Fruit fly (Drosophila melanogaster) whole organism, embryonic: ENCODE measurements around the gene Awh.

Experiments used
- Abd-B ChIP-seq: fragments of 200-800 bp; sonication (Bioruptor generic); optimal IDR thresholded peaks from 2 replicates; lab custom pipeline; 2018; ENCODE audit warnings: missing biosample characterization, mild to moderate bottlenecking, missing genetic modification characterization, moderate library complexity
- Asciz ChIP-seq: fragments of 200-800 bp; sonication (Bioruptor generic); optimal IDR thresholded peaks from 2 replicates; lab custom pipeline; 2017; ENCODE audit warnings: missing biosample characterization, mild to moderate bottlenecking, missing genetic modification characterization, missing genetic modification reagents
- Atf3 ChIP-seq: fragments of 200-800 bp; sonication (Bioruptor generic); optimal IDR thresholded peaks from 3 replicates; lab custom pipeline; 2016; ENCODE audit warnings: missing biosample characterization, missing genetic modification characterization
- Atf6 ChIP-seq: fragments of 200-800 bp; sonication (Bioruptor generic); IDR thresholded peaks from 2 replicates; pipeline ENCODE4 v1.3.6; 2022; ENCODE audit warnings: missing biosample characterization, missing genetic modification characterization
- Bdp1 ChIP-seq: fragments of 200-800 bp; sonication (Bioruptor generic); optimal IDR thresholded peaks from 3 replicates; lab custom pipeline; 2016; ENCODE audit warnings: missing biosample characterization, missing genetic modification characterization
- CG11695 ChIP-seq: fragments of 200-800 bp; sonication (Bioruptor generic); IDR thresholded peaks from 3 replicates; pipeline ENCODE4 v1.3.6; 2022; ENCODE audit warnings: missing biosample characterization, missing genetic modification characterization
- CG12219 ChIP-seq: fragments of 200-800 bp; sonication (Bioruptor generic); optimal IDR thresholded peaks from 3 replicates; lab custom pipeline; 2018; ENCODE audit warnings: missing biosample characterization, mild to moderate bottlenecking, missing genetic modification characterization
- CG12659 ChIP-seq: fragments of 200-800 bp; sonication (Bioruptor generic); optimal IDR thresholded peaks from 3 replicates; lab custom pipeline; 2017; ENCODE audit warnings: mild to moderate bottlenecking, missing biosample characterization, missing genetic modification reagents, missing genetic modification characterization
- CG13123 ChIP-seq: fragments of 200-800 bp; sonication (Bioruptor generic); optimal IDR thresholded peaks from 2 replicates; lab custom pipeline; 2016; ENCODE audit warnings: missing biosample characterization, missing genetic modification characterization
- CG14710 ChIP-seq: fragments of 200-800 bp; sonication (Bioruptor generic); optimal IDR thresholded peaks from 3 replicates; lab custom pipeline; 2019; ENCODE audit warnings: missing biosample characterization, mild to moderate bottlenecking, missing genetic modification characterization, moderate library complexity
- CG15601 ChIP-seq: fragments of 200-800 bp; sonication (Bioruptor generic); optimal IDR thresholded peaks from 3 replicates; lab custom pipeline; 2019; ENCODE audit warnings: missing biosample characterization, mild to moderate bottlenecking, missing genetic modification characterization, moderate library complexity
- CG17328 ChIP-seq: fragments of 200-800 bp; sonication (Bioruptor generic); IDR thresholded peaks from 2 replicates; pipeline ENCODE4 v1.3.6; 2022; ENCODE audit warnings: missing biosample characterization, missing genetic modification characterization
- CG17385 ChIP-seq: fragments of 200-800 bp; sonication (Bioruptor generic); optimal IDR thresholded peaks from 3 replicates; lab custom pipeline; 2018; ENCODE audit warnings: missing biosample characterization, mild to moderate bottlenecking, missing genetic modification characterization
- CG18764 ChIP-seq: fragments of 200-800 bp; sonication (Bioruptor generic); optimal IDR thresholded peaks from 3 replicates; lab custom pipeline; 2016; ENCODE audit warnings: missing biosample characterization, missing genetic modification characterization
- CG2202 ChIP-seq: fragments of 200-800 bp; sonication (Bioruptor generic); optimal IDR thresholded peaks from 2 replicates; lab custom pipeline; 2018; ENCODE audit warnings: missing biosample characterization, mild to moderate bottlenecking, missing genetic modification characterization
- CG2678 ChIP-seq: fragments of 200-800 bp; sonication (Bioruptor generic); optimal IDR thresholded peaks from 3 replicates; lab custom pipeline; 2019; ENCODE audit warnings: missing biosample characterization, mild to moderate bottlenecking, missing genetic modification characterization, moderate library complexity
- CG31365 ChIP-seq: fragments of 200-800 bp; sonication (Bioruptor generic); optimal IDR thresholded peaks from 2 replicates; lab custom pipeline; 2018; ENCODE audit warnings: missing biosample characterization, mild to moderate bottlenecking, missing genetic modification characterization
- CG31388 ChIP-seq: fragments of 200-800 bp; sonication (Bioruptor generic); optimal IDR thresholded peaks from 2 replicates; lab custom pipeline; 2016; ENCODE audit warnings: missing biosample characterization, missing genetic modification characterization
- CG31441 ChIP-seq: fragments of 200-800 bp; sonication (Bioruptor generic); IDR thresholded peaks from 2 replicates; pipeline ENCODE4 v1.3.6; 2022; ENCODE audit warnings: missing biosample characterization, missing genetic modification characterization
- CG32772 ChIP-seq: fragments of 200-800 bp; sonication (Bioruptor generic); IDR thresholded peaks from 2 replicates; pipeline ENCODE4 v1.3.6; 2022; ENCODE audit warnings: missing biosample characterization, missing genetic modification characterization
- CG34422 ChIP-seq: fragments of 200-800 bp; sonication (Bioruptor generic); IDR thresholded peaks from 3 replicates; pipeline ENCODE4 v1.3.6; 2022; ENCODE audit warnings: missing biosample characterization, missing genetic modification characterization
- CG5953 ChIP-seq: fragments of 200-800 bp; sonication (Bioruptor generic); IDR thresholded peaks from 2 replicates; pipeline ENCODE4 v1.3.6; 2022; ENCODE audit warnings: missing biosample characterization, missing genetic modification characterization
- CG7556 ChIP-seq: fragments of 200-800 bp; sonication (Bioruptor generic); optimal IDR thresholded peaks from 2 replicates; lab custom pipeline; 2017; ENCODE audit warnings: missing biosample characterization, mild to moderate bottlenecking, missing genetic modification characterization
- Med ChIP-seq: fragments of 200-800 bp; sonication (Bioruptor generic); peaks from one replicate; lab custom pipeline; 2016; ENCODE audit warnings: missing biosample characterization, missing genetic modification characterization, mild to moderate bottlenecking, inconsistent platforms, moderate library complexity
- Poxn ChIP-seq: fragments of 200-800 bp; sonication (Bioruptor generic); IDR thresholded peaks from 2 replicates; pipeline ENCODE4 v1.3.6; 2022; ENCODE audit warnings: missing biosample characterization, missing genetic modification characterization
- Rx ChIP-seq: fragments of 200-800 bp; sonication (Bioruptor generic); IDR thresholded peaks from 2 replicates; pipeline ENCODE4 v1.3.6; 2022; ENCODE audit warnings: missing biosample characterization, missing genetic modification characterization
- Scr ChIP-seq: fragments of 200-800 bp; sonication (Bioruptor generic); IDR thresholded peaks from 2 replicates; pipeline ENCODE4 v1.3.6; 2022; ENCODE audit warnings: missing biosample characterization, missing genetic modification characterization; ENCODE audit not compliant: partially characterized antibody
- Six4 ChIP-seq: fragments of 200-800 bp; sonication (Bioruptor generic); optimal IDR thresholded peaks from 2 replicates; lab custom pipeline; 2016; ENCODE audit warnings: missing biosample characterization, missing genetic modification characterization
- ap ChIP-seq: fragments of 200-800 bp; sonication (Bioruptor generic); IDR thresholded peaks from 2 replicates; pipeline ENCODE4 v1.3.6; 2022; ENCODE audit warnings: missing biosample characterization, missing genetic modification characterization
- bsh ChIP-seq, 2 experiments: fragments of 200-800 bp; sonication (Bioruptor generic); optimal IDR thresholded peaks; 2 replicates each; lab custom pipeline; 2017 to 2018; ENCODE audit warnings: mild to moderate bottlenecking in 2 of 2, missing biosample characterization in 2 of 2, missing genetic modification characterization in 2 of 2, moderate library complexity in 1 of 2
- chinmo ChIP-seq: fragments of 200-800 bp; sonication (Bioruptor generic); IDR thresholded peaks from 4 replicates; pipeline ENCODE4 v1.3.6; 2022; ENCODE audit warnings: missing biosample characterization, missing genetic modification characterization; ENCODE audit not compliant: partially characterized antibody
- chm ChIP-seq: fragments of 200-800 bp; sonication (Bioruptor generic); IDR thresholded peaks from 2 replicates; pipeline ENCODE4 v1.3.6; 2022; ENCODE audit warnings: missing biosample characterization, missing genetic modification characterization
- cwo ChIP-seq: fragments of 200-800 bp; sonication (Bioruptor generic); optimal IDR thresholded peaks from 3 replicates; lab custom pipeline; 2017; ENCODE audit warnings: missing biosample characterization, missing genetic modification characterization, mild to moderate bottlenecking, moderate library complexity, missing genetic modification reagents
- dmrt99B ChIP-seq: fragments of 200-800 bp; sonication (Bioruptor generic); optimal IDR thresholded peaks from 2 replicates; lab custom pipeline; 2018; ENCODE audit warnings: missing biosample characterization, mild to moderate bottlenecking, missing genetic modification characterization, moderate library complexity
- emc ChIP-seq: fragments of 200-800 bp; sonication (Bioruptor generic); optimal IDR thresholded peaks from 2 replicates; lab custom pipeline; 2016; ENCODE audit warnings: missing biosample characterization, missing genetic modification characterization
- esg ChIP-seq: fragments of 200-800 bp; sonication (Bioruptor generic); conservative IDR thresholded peaks from 2 replicates; pipeline ENCODE4 v1.3.6; 2022; ENCODE audit warnings: missing biosample characterization, missing genetic modification characterization
- fd102C ChIP-seq: fragments of 200-800 bp; sonication (Bioruptor generic); optimal IDR thresholded peaks from 2 replicates; lab custom pipeline; 2018; ENCODE audit warnings: missing biosample characterization, mild to moderate bottlenecking, missing genetic modification characterization, moderate library complexity
- gt ChIP-seq: fragments of 200-800 bp; sonication (Bioruptor generic); IDR thresholded peaks from 2 replicates; pipeline ENCODE4 v1.3.6; 2022; ENCODE audit warnings: missing biosample characterization, missing genetic modification characterization
- nmo ChIP-seq: fragments of 200-800 bp; sonication (Bioruptor generic); optimal IDR thresholded peaks from 2 replicates; lab custom pipeline; 2018; ENCODE audit warnings: missing biosample characterization, mild to moderate bottlenecking, missing genetic modification characterization, moderate library complexity
- p53 ChIP-seq: fragments of 200-800 bp; sonication (Bioruptor generic); optimal IDR thresholded peaks from 2 replicates; lab custom pipeline; 2016; ENCODE audit warnings: missing biosample characterization, missing genetic modification characterization
- ro ChIP-seq: fragments of 200-800 bp; sonication (Bioruptor generic); IDR thresholded peaks from 2 replicates; pipeline ENCODE4 v1.3.6; 2022; ENCODE audit warnings: missing biosample characterization, missing genetic modification characterization
- tna ChIP-seq: fragments of 200-800 bp; sonication (Bioruptor generic); IDR thresholded peaks from 2 replicates; pipeline ENCODE4 v1.3.6; 2022; ENCODE audit warnings: missing biosample characterization, missing genetic modification characterization; ENCODE audit not compliant: partially characterized antibody
- tup ChIP-seq: fragments of 200-800 bp; sonication (Bioruptor generic); optimal IDR thresholded peaks from 2 replicates; lab custom pipeline; 2016; ENCODE audit warnings: missing biosample characterization, mild to moderate bottlenecking, missing genetic modification characterization, moderate library complexity
- zfh1 ChIP-seq: fragments of 200-800 bp; sonication (Bioruptor generic); IDR thresholded peaks from 3 replicates; pipeline ENCODE4 v1.3.6; 2022; ENCODE audit warnings: missing biosample characterization, missing genetic modification characterization

The Awh gene

DNA sequence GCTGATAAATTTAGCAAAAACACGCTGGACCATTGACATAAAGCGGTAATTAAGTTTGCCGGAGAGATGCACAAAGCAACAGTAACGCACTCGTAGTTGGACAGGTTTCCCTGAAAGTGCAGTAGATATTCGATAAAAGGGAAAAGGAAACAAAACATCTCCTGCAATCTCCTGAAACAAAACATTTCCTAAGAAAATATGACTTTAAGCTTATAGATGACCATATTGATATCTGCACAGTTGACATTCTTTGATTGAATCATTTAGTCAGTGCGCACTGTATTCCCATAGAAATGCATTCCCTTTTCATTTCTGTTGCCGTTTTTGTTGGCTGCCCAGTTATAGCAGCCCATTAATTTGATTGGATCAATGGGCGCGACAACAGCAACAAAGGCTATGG, 6.8 kb downstream of the Awh start (continued):
- peak; percentile 32 for TF ChIP-seq fd102C (GFP tag; lab: Kevin White, UChicago)
- TF ChIP-seq CG31441 (GFP tag; lab: Robert Waterston, UW), result peak; percentile 34; the same call in 1 of the 2 replicates
- peak; percentile 38; the same call in 1 of the 2 replicates for TF ChIP-seq chm (GFP tag; lab: Robert Waterston, UW)
- peak; percentile 21 for TF ChIP-seq Atf3 (GFP tag; lab: Kevin White, UChicago)
- peak; percentile 6 for TF ChIP-seq Abd-B (GFP tag; lab: Kevin White, UChicago)
- no peak for TF ChIP-seq cwo (GFP tag; lab: Kevin White, UChicago)
- peak; percentile 42 to 85 for TF ChIP-seq bsh (GFP tag; optimal IDR thresholded peaks at IDR 0.05; lab: Kevin White, UChicago)
- TF ChIP-seq CG12659 (GFP tag; lab: Kevin White, UChicago), result peak; percentile 30
- TF ChIP-seq p53 (GFP tag; lab: Kevin White, UChicago), result no peak
- peak; percentile 49; the same call in 1 of the 2 replicates for TF ChIP-seq Rx (GFP tag; lab: Robert Waterston, UW)
- TF ChIP-seq tna, result no peak
- TF ChIP-seq Atf6 (GFP tag; lab: Robert Waterston, UW), result no peak
- no peak for TF ChIP-seq CG32772 (GFP tag; lab: Robert Waterston, UW)
- no peak for TF ChIP-seq Bdp1 (GFP tag; lab: Kevin White, UChicago)
- TF ChIP-seq nmo, result peak; percentile 74
- peak; percentile 22 for TF ChIP-seq CG7556 (GFP tag; lab: Kevin White, UChicago)
- TF ChIP-seq CG13123 (GFP tag; lab: Kevin White, UChicago), result peak; percentile 10
- TF ChIP-seq CG17328, result peak; percentile 73
- TF ChIP-seq ap (GFP tag; lab: Robert Waterston, UW), result peak; percentile 50
- TF ChIP-seq CG18764 (GFP tag; lab: Kevin White, UChicago), result no peak
- peak; percentile 92 for TF ChIP-seq Med
- peak; percentile 46 for TF ChIP-seq CG2202 (tag; lab: Kevin White, UChicago)
- TF ChIP-seq Six4 (GFP tag; lab: Kevin White, UChicago), result no peak
- no peak for TF ChIP-seq emc (GFP tag; lab: Kevin White, UChicago)
- TF ChIP-seq CG17385 (GFP tag; lab: Kevin White, UChicago), result peak; percentile 46
- TF ChIP-seq Poxn (GFP tag; lab: Robert Waterston, UW), result no peak
- TF ChIP-seq tup (GFP tag; lab: Kevin White, UChicago), result peak; percentile 42
- TF ChIP-seq Scr, result no peak
- peak; percentile 56 for TF ChIP-seq CG15601 (tag; lab: Kevin White, UChicago)
- TF ChIP-seq CG34422 (GFP tag; lab: Robert Waterston, UW), result peak; percentile 13; the same call in 2 of the 3 replicates
- TF ChIP-seq CG31388 (GFP tag; lab: Kevin White, UChicago), result no peak
- peak; percentile 30; the same call in 1 of the 2 replicates for TF ChIP-seq ro (GFP tag; lab: Robert Waterston, UW)
- 0 out of 2 replicates have a peak, but pooled peaks have one; percentile 23 for TF ChIP-seq gt (GFP tag; lab: Robert Waterston, UW)
- TF ChIP-seq CG12219 (GFP tag; lab: Kevin White, UChicago), result peak; percentile 71
- TF ChIP-seq CG11695 (GFP tag; lab: Robert Waterston, UW), result no peak
- no peak for TF ChIP-seq chinmo
- peak; percentile 80 for TF ChIP-seq zfh1
- peak; percentile 58 for TF ChIP-seq esg (GFP tag; lab: Robert Waterston, UW)
- peak; percentile 34 for TF ChIP-seq CG2678 (tag; lab: Kevin White, UChicago)
- no peak for TF ChIP-seq Asciz (GFP tag; lab: Kevin White, UChicago)
- peak; percentile 21 for TF ChIP-seq CG14710 (tag; lab: Kevin White, UChicago)
- peak; percentile 49 for TF ChIP-seq dmrt99B (tag; lab: Kevin White, UChicago)
- TF ChIP-seq CG5953 (GFP tag; lab: Robert Waterston, UW), result peak; percentile 48; the same call in 1 of the 2 replicates
- TF ChIP-seq CG31365 (tag; lab: Kevin White, UChicago), result no peak
